Worm (Caenorhabditis elegans) whole organism, late embryonic: ENCODE measurements around the gene hars-1.

Experiments used
- T23F11.4 ChIP-seq: fragments of 200-800 bp; sonication (Bioruptor generic); optimal IDR thresholded peaks from 2 replicates; lab custom pipeline; 2018; ENCODE audit warnings: mild to moderate bottlenecking, missing genetic modification characterization, missing compliant biosample characterization
- Y22D7AL.16 ChIP-seq: sonication (generic microtip); optimal IDR thresholded peaks from 2 replicates; lab custom pipeline; 2016; ENCODE audit warnings: missing genetic modification characterization, missing compliant biosample characterization
- ahr-1 ChIP-seq: sonication (generic microtip); optimal IDR thresholded peaks from 2 replicates; lab custom pipeline; 2016; ENCODE audit warnings: missing genetic modification characterization, missing compliant biosample characterization
- ama-1 ChIP-seq: fragments of 150-350 bp; optimal IDR thresholded peaks from 2 replicates; lab custom pipeline; 2014
- ceh-14 ChIP-seq: sonication (generic microtip); optimal IDR thresholded peaks from 2 replicates; lab custom pipeline; 2016; ENCODE audit warnings: missing genotype, missing genetic modification characterization, missing compliant biosample characterization
- ceh-18 ChIP-seq: sonication (generic microtip); optimal IDR thresholded peaks from 2 replicates; lab custom pipeline; 2016; ENCODE audit warnings: missing genetic modification characterization, missing compliant biosample characterization
- ceh-19 ChIP-seq: fragments of 200-800 bp; sonication (Bioruptor generic); optimal IDR thresholded peaks from 2 replicates; lab custom pipeline; 2018; ENCODE audit warnings: mild to moderate bottlenecking, missing genetic modification characterization, missing compliant biosample characterization
- ceh-22 ChIP-seq: sonication (generic microtip); optimal IDR thresholded peaks from 2 replicates; lab custom pipeline; 2017; ENCODE audit warnings: missing biosample characterization, missing genetic modification characterization
- ceh-24 ChIP-seq: sonication (generic microtip); optimal IDR thresholded peaks from 2 replicates; lab custom pipeline; 2016; ENCODE audit warnings: mild to moderate bottlenecking, missing genetic modification characterization, missing compliant biosample characterization
- ceh-31 ChIP-seq: sonication (generic microtip); optimal IDR thresholded peaks from 2 replicates; lab custom pipeline; 2016; ENCODE audit warnings: missing genetic modification characterization, missing compliant biosample characterization
- ceh-34 ChIP-seq: sonication (generic microtip); optimal IDR thresholded peaks from 2 replicates; lab custom pipeline; 2016; ENCODE audit warnings: mild to moderate bottlenecking, missing genetic modification characterization, missing compliant biosample characterization
- ceh-45 ChIP-seq: fragments of 200-800 bp; sonication (Bioruptor generic); IDR thresholded peaks from 2 replicates; pipeline ENCODE4 v1.3.6; 2022; ENCODE audit warnings: missing genetic modification reagents, missing genetic modification characterization, missing compliant biosample characterization
- ceh-48 ChIP-seq: sonication (generic microtip); optimal IDR thresholded peaks from 2 replicates; lab custom pipeline; 2016; ENCODE audit warnings: missing genetic modification characterization, inconsistent platforms, missing compliant biosample characterization
- ceh-6 ChIP-seq: fragments of 200-800 bp; sonication (Bioruptor generic); optimal IDR thresholded peaks from 2 replicates; lab custom pipeline; 2018; ENCODE audit warnings: mild to moderate bottlenecking, missing genetic modification characterization, missing compliant biosample characterization
- che-1 ChIP-seq: sonication (generic microtip); optimal IDR thresholded peaks from 2 replicates; lab custom pipeline; 2016; ENCODE audit warnings: mild to moderate bottlenecking, missing genetic modification characterization, missing compliant biosample characterization
- dve-1 ChIP-seq: sonication (generic microtip); optimal IDR thresholded peaks from 2 replicates; lab custom pipeline; 2017; ENCODE audit warnings: antibody characterized with exemption, mild to moderate bottlenecking, missing genetic modification characterization, missing compliant biosample characterization
- elt-2 ChIP-seq: sonication (generic microtip); optimal IDR thresholded peaks from 2 replicates; lab custom pipeline; 2016; ENCODE audit warnings: missing genetic modification reagents, missing genetic modification characterization, missing compliant biosample characterization
- elt-4 ChIP-seq: sonication (generic microtip); optimal IDR thresholded peaks from 2 replicates; lab custom pipeline; 2016; ENCODE audit warnings: missing genetic modification characterization, missing compliant biosample characterization
- fax-1 ChIP-seq: sonication (generic microtip); optimal IDR thresholded peaks from 2 replicates; lab custom pipeline; 2016; ENCODE audit warnings: missing genotype, missing genetic modification characterization, missing compliant biosample characterization
- fkh-6 ChIP-seq: sonication (generic microtip); optimal IDR thresholded peaks from 2 replicates; lab custom pipeline; 2016; ENCODE audit warnings: missing genetic modification characterization, missing compliant biosample characterization
- gmeb-2 ChIP-seq: sonication (generic microtip); optimal IDR thresholded peaks from 2 replicates; lab custom pipeline; 2016; ENCODE audit warnings: missing genetic modification characterization, inconsistent platforms, missing compliant biosample characterization
- hlh-13 ChIP-seq: fragments of 200-800 bp; sonication (Bioruptor generic); optimal IDR thresholded peaks from 2 replicates; lab custom pipeline; 2018; ENCODE audit warnings: mild to moderate bottlenecking, missing genetic modification characterization, missing compliant biosample characterization
- hlh-30 ChIP-seq: sonication (generic microtip); optimal IDR thresholded peaks from 2 replicates; lab custom pipeline; 2017; ENCODE audit warnings: antibody characterized with exemption, missing genetic modification characterization, missing compliant biosample characterization; ENCODE audit not compliant: insufficient read depth
- lim-6 ChIP-seq: sonication (generic microtip); optimal IDR thresholded peaks from 2 replicates; lab custom pipeline; 2016; ENCODE audit warnings: missing genetic modification characterization, missing compliant biosample characterization
- lin-11 ChIP-seq: fragments of 200-800 bp; sonication (Bioruptor generic); optimal IDR thresholded peaks from 2 replicates; lab custom pipeline; 2018; ENCODE audit warnings: mild to moderate bottlenecking, missing genetic modification characterization, missing compliant biosample characterization
- madf-2 ChIP-seq: sonication (generic microtip); optimal IDR thresholded peaks from 2 replicates; lab custom pipeline; 2017; ENCODE audit warnings: missing genetic modification characterization, missing compliant biosample characterization
- mec-3 ChIP-seq: sonication (generic microtip); optimal IDR thresholded peaks from 2 replicates; lab custom pipeline; 2016; ENCODE audit warnings: borderline replicate concordance, missing genetic modification characterization, missing compliant biosample characterization
- nhr-11 ChIP-seq: fragments of 150-350 bp; optimal IDR thresholded peaks from 2 replicates; lab custom pipeline; 2014; ENCODE audit warnings: missing biosample characterization, missing genetic modification characterization
- nhr-232 ChIP-seq: sonication (generic microtip); optimal IDR thresholded peaks from 2 replicates; lab custom pipeline; 2016; ENCODE audit warnings: missing genetic modification characterization, missing compliant biosample characterization
- npax-4 ChIP-seq: sonication (generic microtip); optimal IDR thresholded peaks from 2 replicates; lab custom pipeline; 2016; ENCODE audit warnings: missing genetic modification characterization, missing compliant biosample characterization
- odd-2 ChIP-seq: sonication (generic microtip); optimal IDR thresholded peaks from 2 replicates; lab custom pipeline; 2017; ENCODE audit warnings: antibody characterized with exemption, mild to moderate bottlenecking, missing genetic modification characterization, missing compliant biosample characterization
- pag-3 ChIP-seq: sonication (generic microtip); optimal IDR thresholded peaks from 2 replicates; lab custom pipeline; 2016; ENCODE audit warnings: missing compliant biosample characterization, missing genetic modification characterization, borderline replicate concordance
- pha-4 ChIP-seq: fragments of 150-350 bp; optimal IDR thresholded peaks from 2 replicates; lab custom pipeline; 2018; ENCODE audit warnings: missing biosample characterization, missing genetic modification reagents, missing genetic modification characterization
- ref-2 ChIP-seq: sonication (generic microtip); optimal IDR thresholded peaks from 2 replicates; lab custom pipeline; 2016; ENCODE audit warnings: missing genetic modification characterization, missing compliant biosample characterization
- sdc-2 ChIP-seq: sonication (generic microtip); optimal IDR thresholded peaks from 2 replicates; lab custom pipeline; 2016; ENCODE audit warnings: missing genotype, missing genetic modification characterization, missing compliant biosample characterization
- sox-2 ChIP-seq: fragments of 200-800 bp; sonication (Bioruptor generic); IDR thresholded peaks from 2 replicates; pipeline ENCODE4 v1.3.6; 2022; ENCODE audit warnings: missing genetic modification reagents, missing genetic modification characterization, missing compliant biosample characterization
- syd-9 ChIP-seq: sonication (generic microtip); optimal IDR thresholded peaks from 2 replicates; lab custom pipeline; 2016; ENCODE audit warnings: mild to moderate bottlenecking, missing genetic modification characterization, moderate library complexity, missing compliant biosample characterization
- tbx-2 ChIP-seq: sonication (generic microtip); optimal IDR thresholded peaks from 2 replicates; lab custom pipeline; 2016; ENCODE audit warnings: missing genetic modification characterization, missing compliant biosample characterization
- unc-3 ChIP-seq, 2 experiments: fragments of 200-800 bp in 1 of 2; sonication (Bioruptor generic) in 1 of 2; sonication (generic microtip) in 1 of 2; conservative IDR thresholded peaks in 1 of 2; optimal IDR thresholded peaks in 1 of 2; 2 replicates each; pipeline versions ENCODE4 v1.3.6 to Lab custom; 2016 to 2022; ENCODE audit warnings: missing compliant biosample characterization in 2 of 2, missing genetic modification characterization in 2 of 2, missing genetic modification reagents in 1 of 2
- unc-42 ChIP-seq: sonication (generic microtip); optimal IDR thresholded peaks from 2 replicates; lab custom pipeline; 2016; ENCODE audit warnings: missing genotype, missing genetic modification characterization, missing compliant biosample characterization
- unc-55 ChIP-seq: sonication (generic microtip); optimal IDR thresholded peaks from 2 replicates; lab custom pipeline; 2017; ENCODE audit warnings: missing biosample characterization, missing genetic modification reagents, missing genetic modification characterization
- zip-5 ChIP-seq: sonication (generic microtip); optimal IDR thresholded peaks from 2 replicates; lab custom pipeline; 2016; ENCODE audit warnings: missing genetic modification characterization, missing compliant biosample characterization

hars-1 gene

DNA sequence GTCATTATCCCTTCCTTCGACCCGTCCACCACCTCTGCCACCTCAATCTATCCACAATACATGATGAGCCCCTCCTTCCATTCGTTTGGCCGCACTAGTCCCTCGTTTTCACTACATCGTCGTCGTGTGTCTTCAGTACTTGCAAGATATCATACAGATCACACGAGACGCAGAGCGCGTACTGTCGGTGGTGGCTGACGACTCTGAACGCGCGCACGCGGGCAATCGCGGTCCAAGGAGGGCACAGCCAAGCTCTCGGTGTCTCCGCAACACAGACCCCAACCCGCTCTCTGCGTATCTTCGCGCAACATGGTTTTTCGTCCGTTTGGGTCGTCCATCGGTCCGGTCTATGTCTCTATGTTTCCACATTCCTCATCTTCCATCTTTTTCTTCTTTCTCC, 41.7 kb upstream of the hars-1 start (continued):
- no peak for TF ChIP-seq unc-42 (tag; lab: Kevin White, UChicago)

DNA sequence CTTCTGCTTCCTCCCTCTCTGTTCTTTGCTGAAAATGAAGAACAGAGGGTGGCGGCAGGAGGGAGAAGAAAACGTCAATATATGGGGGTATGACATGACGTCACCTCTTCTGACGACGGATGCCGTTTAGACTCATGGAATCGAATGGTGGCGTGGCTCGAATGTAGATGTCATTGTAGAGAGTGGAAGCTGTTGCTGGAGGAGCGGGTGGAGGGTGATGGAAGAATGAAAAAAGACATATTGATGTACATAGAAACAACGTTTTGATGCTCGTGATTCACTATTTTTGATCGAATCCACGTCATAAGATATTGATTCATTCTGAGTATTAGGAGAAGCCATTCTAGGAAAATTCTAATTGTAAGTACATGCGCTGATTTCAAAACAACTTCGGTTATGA, 39.7 kb upstream of the hars-1 start:
- TF ChIP-seq T23F11.4 (GFP tag; lab: Kevin White, UChicago) (no peak), ref-2 (tag; lab: Kevin White, UChicago) (no peak), madf-2 (tag; lab: Kevin White, UChicago) (no peak), npax-4 (tag; lab: Kevin White, UChicago) (no peak), fax-1 (tag; lab: Kevin White, UChicago) (no peak)

DNA sequence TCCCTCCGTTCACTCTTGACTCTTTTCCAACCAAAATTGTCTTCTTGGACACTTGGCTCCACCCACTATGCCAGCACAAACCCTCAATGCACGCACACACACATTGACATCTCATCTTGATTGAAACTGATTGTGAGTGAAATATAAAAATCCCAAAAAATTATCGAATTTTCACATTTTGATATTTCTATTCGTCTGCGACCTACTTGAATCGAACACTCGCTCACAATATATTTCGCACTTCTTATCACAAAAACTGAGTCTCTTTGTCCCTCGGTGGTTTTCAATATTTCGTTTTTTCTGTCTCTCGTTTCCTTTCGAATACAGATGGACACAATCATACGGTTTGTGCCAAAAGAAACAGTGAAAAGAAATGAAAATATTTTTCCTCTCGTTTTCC, 38.6 kb upstream of the hars-1 start:
- TF ChIP-seq ceh-18 (no peak), Y22D7AL.16 (no peak), ama-1 (lab: Kevin White, UChicago) (no peak), ahr-1 (no peak), lin-11 (no peak), mec-3 (tag; lab: Kevin White, UChicago) (no peak), ceh-31 (tag; lab: Kevin White, UChicago) (no peak), ceh-45 (GFP tag; lab: Robert Waterston, UW) (no peak), ceh-19 (GFP tag; lab: Kevin White, UChicago) (no peak), gmeb-2 (no peak), unc-42 (tag; lab: Kevin White, UChicago) (no peak), ceh-34 (tag; lab: Kevin White, UChicago) (no peak)

ce11 chrIV:10820837-10821671, 37.7 kb upstream of the hars-1 start:
- peak; percentile 17 for TF ChIP-seq ahr-1
- TF ChIP-seq che-1 (tag; lab: Kevin White, UChicago), result peak; percentile 9
- TF ChIP-seq hlh-30 (tag; lab: Kevin White, UChicago), result peak; percentile 75
- no peak for TF ChIP-seq hlh-13
- TF ChIP-seq elt-4 (tag; lab: Kevin White, UChicago), result no peak
- no peak for TF ChIP-seq nhr-232 (tag; lab: Kevin White, UChicago)
- no peak for TF ChIP-seq ceh-48 (tag; lab: Kevin White, UChicago)
- TF ChIP-seq odd-2, result no peak
- TF ChIP-seq tbx-2, result no peak
- TF ChIP-seq ama-1 (lab: Kevin White, UChicago), result no peak

- TF ChIP-seq tbx-2 (peak; percentile 88), unc-3 (GFP tag; conservative IDR thresholded peaks at IDR 0.05; lab: Robert Waterston, UW) (peak; percentile 62; the same call in 1 of the 2 replicates), unc-3 (tag; optimal IDR thresholded peaks at IDR 0.05; lab: Kevin White, UChicago) (no peak), ceh-22 (tag; lab: Kevin White, UChicago) (peak; percentile 20), ahr-1 (no peak), sox-2 (GFP tag; lab: Robert Waterston, UW) (no peak; the same call in 1 of the 2 replicates), elt-4 (tag; lab: Kevin White, UChicago) (no peak), ceh-24 (tag; lab: Kevin White, UChicago) (no peak), ceh-14 (peak; percentile 56), lim-6 (tag; lab: Kevin White, UChicago) (no peak), pha-4 (tag; lab: Kevin White, UChicago) (no peak), lin-11 (no peak), fkh-6 (tag; lab: Kevin White, UChicago) (peak; percentile 27), sdc-2 (tag; lab: Kevin White, UChicago) (peak; percentile 76), madf-2 (tag; lab: Kevin White, UChicago) (peak; percentile 8), ceh-6 (GFP tag; lab: Kevin White, UChicago) (peak; percentile 48), unc-55 (peak; percentile 33), fax-1 (tag; lab: Kevin White, UChicago) (no peak), zip-5 (tag; lab: Kevin White, UChicago) (no peak), ceh-45 (GFP tag; lab: Robert Waterston, UW) (no peak), dve-1 (tag; lab: Kevin White, UChicago) (peak; percentile 85), nhr-11 (tag; lab: Kevin White, UChicago) (no peak), elt-2 (tag; lab: Kevin White, UChicago) (peak; percentile 32), pag-3 (tag; lab: Kevin White, UChicago) (peak; percentile 8), syd-9 (tag; lab: Kevin White, UChicago) (peak; percentile 83), nhr-232 (tag; lab: Kevin White, UChicago) (peak; percentile 38)
Observed at ce11 chrIV:10821672-10822304, 37.0 kb upstream of the hars-1 start.
